Fruit fly (Drosophila melanogaster) whole organism, embryonic: ENCODE measurements around the gene CG13247.

Experiments used
- Atf3 ChIP-seq: fragments of 200-800 bp; sonication (Bioruptor generic); optimal IDR thresholded peaks from 3 replicates; lab custom pipeline; 2016; ENCODE audit warnings: missing biosample characterization, missing genetic modification characterization
- Atf6 ChIP-seq: fragments of 200-800 bp; sonication (Bioruptor generic); IDR thresholded peaks from 2 replicates; pipeline ENCODE4 v1.3.6; 2022; ENCODE audit warnings: missing biosample characterization, missing genetic modification characterization
- B-H2 ChIP-seq: fragments of 200-800 bp; sonication (Bioruptor generic); optimal IDR thresholded peaks from 2 replicates; lab custom pipeline; 2018; ENCODE audit warnings: missing biosample characterization, mild to moderate bottlenecking, missing genetic modification characterization
- Bgb ChIP-seq: fragments of 200-800 bp; sonication (Bioruptor generic); IDR thresholded peaks from 2 replicates; pipeline ENCODE4 v1.3.6; 2022; ENCODE audit warnings: missing biosample characterization, missing genetic modification characterization; ENCODE audit not compliant: partially characterized antibody
- CG17328 ChIP-seq: fragments of 200-800 bp; sonication (Bioruptor generic); IDR thresholded peaks from 2 replicates; pipeline ENCODE4 v1.3.6; 2022; ENCODE audit warnings: missing biosample characterization, missing genetic modification characterization
- CG1832 ChIP-seq: fragments of 200-800 bp; sonication (Bioruptor generic); optimal IDR thresholded peaks from 2 replicates; lab custom pipeline; 2017; ENCODE audit warnings: missing biosample characterization, mild to moderate bottlenecking, missing genetic modification characterization, inconsistent platforms
- CG32532 ChIP-seq: fragments of 200-800 bp; sonication (Bioruptor generic); IDR thresholded peaks from 2 replicates; pipeline ENCODE4 v1.3.6; 2022; ENCODE audit warnings: missing biosample characterization, missing genetic modification characterization
- CG32767 ChIP-seq: fragments of 200-800 bp; sonication (Bioruptor generic); IDR thresholded peaks from 2 replicates; pipeline ENCODE4 v1.3.6; 2022; ENCODE audit warnings: missing biosample characterization, missing genetic modification characterization
- CG34224 ChIP-seq: fragments of 200-800 bp; sonication (Bioruptor generic); IDR thresholded peaks from 3 replicates; pipeline ENCODE4 v1.3.6; 2022; ENCODE audit warnings: missing biosample characterization, missing genetic modification characterization; ENCODE audit not compliant: partially characterized antibody
- CG3995 ChIP-seq: fragments of 200-800 bp; sonication (Bioruptor generic); optimal IDR thresholded peaks from 3 replicates; lab custom pipeline; 2016; ENCODE audit warnings: missing biosample characterization, missing genetic modification characterization
- CG4360 ChIP-seq: fragments of 200-800 bp; sonication (Bioruptor generic); IDR thresholded peaks from 2 replicates; pipeline ENCODE4 v1.3.6; 2022; ENCODE audit warnings: missing biosample characterization, missing genetic modification characterization
- CG6175 ChIP-seq: fragments of 200-800 bp; sonication (Bioruptor generic); IDR thresholded peaks from 3 replicates; pipeline ENCODE4 v1.3.6; 2022; ENCODE audit warnings: missing biosample characterization, missing genetic modification characterization
- CG7372 ChIP-seq: fragments of 200-800 bp; sonication (Bioruptor generic); IDR thresholded peaks from 2 replicates; pipeline ENCODE4 v1.3.6; 2022; ENCODE audit warnings: missing biosample characterization, missing genetic modification characterization
- CG7928 ChIP-seq: fragments of 200-800 bp; sonication (Bioruptor generic); optimal IDR thresholded peaks from 2 replicates; lab custom pipeline; 2017; ENCODE audit warnings: missing biosample characterization, mild to moderate bottlenecking, missing genetic modification characterization
- CG7963 ChIP-seq: fragments of 200-800 bp; sonication (Bioruptor generic); IDR thresholded peaks from 3 replicates; pipeline ENCODE4 v1.3.6; 2022; ENCODE audit warnings: missing biosample characterization, missing genetic modification characterization; ENCODE audit not compliant: partially characterized antibody
- CG8290 ChIP-seq, 3 experiments: fragments of 200-800 bp; sonication (Bioruptor generic); optimal IDR thresholded peaks; 2 replicates each; lab custom pipeline; 2016 to 2019; ENCODE audit warnings: missing biosample characterization in 3 of 3, missing genetic modification characterization in 3 of 3, mild to moderate bottlenecking in 2 of 3, moderate library complexity in 1 of 3
- CG8924 ChIP-seq: fragments of 200-800 bp; optimal IDR thresholded peaks from 3 replicates; lab custom pipeline; 2019; ENCODE audit warnings: missing biosample characterization, mild to moderate bottlenecking, missing genetic modification characterization, moderate library complexity
- CG9609 ChIP-seq: fragments of 200-800 bp; sonication (Bioruptor generic); optimal IDR thresholded peaks from 3 replicates; lab custom pipeline; 2016; ENCODE audit warnings: missing biosample characterization, missing genetic modification characterization
- CG9817 ChIP-seq: fragments of 200-800 bp; sonication (Bioruptor generic); optimal IDR thresholded peaks from 2 replicates; lab custom pipeline; 2018; ENCODE audit warnings: missing biosample characterization, mild to moderate bottlenecking, missing genetic modification characterization, moderate library complexity
- Dek ChIP-seq: fragments of 200-800 bp; sonication (Bioruptor generic); optimal IDR thresholded peaks from 3 replicates; lab custom pipeline; 2019; ENCODE audit warnings: missing biosample characterization, mild to moderate bottlenecking, missing genetic modification characterization, moderate library complexity
- Dll ChIP-seq: fragments of 200-800 bp; sonication (Bioruptor generic); IDR thresholded peaks from 4 replicates; pipeline ENCODE4 v1.3.6; 2022; ENCODE audit warnings: missing biosample characterization, missing genetic modification characterization; ENCODE audit not compliant: partially characterized antibody
- Elba2 ChIP-seq: fragments of 200-800 bp; sonication (Bioruptor generic); optimal IDR thresholded peaks from 3 replicates; lab custom pipeline; 2016; ENCODE audit warnings: missing biosample characterization, missing genetic modification characterization
- H2.0 ChIP-seq: fragments of 200-800 bp; sonication (Bioruptor generic); IDR thresholded peaks from 2 replicates; pipeline ENCODE4 v1.3.6; 2022; ENCODE audit warnings: missing biosample characterization, missing genetic modification characterization
- Hr39 ChIP-seq: fragments of >200 bp; optimal IDR thresholded peaks from 2 replicates; lab custom pipeline; 2017
- Hr51 ChIP-seq, 2 experiments: fragments of 200-800 bp; sonication (Bioruptor generic); optimal IDR thresholded peaks; 2 replicates in 1 of 2; 3 replicates in 1 of 2; lab custom pipeline; 2016 to 2018; ENCODE audit warnings: missing biosample characterization in 2 of 2, missing genetic modification characterization in 2 of 2, mild to moderate bottlenecking in 1 of 2, moderate library complexity in 1 of 2
- Med ChIP-seq: fragments of 200-800 bp; sonication (Bioruptor generic); peaks from one replicate; lab custom pipeline; 2016; ENCODE audit warnings: missing biosample characterization, missing genetic modification characterization, mild to moderate bottlenecking, inconsistent platforms, moderate library complexity
- Nf-YC ChIP-seq: fragments of 200-800 bp; optimal IDR thresholded peaks from 3 replicates; lab custom pipeline; 2019; ENCODE audit warnings: missing biosample characterization, mild to moderate bottlenecking, missing genetic modification characterization, moderate library complexity
- Tbp ChIP-seq: fragments of >200 bp; optimal IDR thresholded peaks from 2 replicates; lab custom pipeline; 2018; ENCODE audit warnings: missing biosample characterization, missing genetic modification characterization
- Usf ChIP-seq: fragments of 200-800 bp; sonication (Bioruptor generic); optimal IDR thresholded peaks from 2 replicates; lab custom pipeline; 2017; ENCODE audit warnings: missing genotype, missing biosample characterization, missing genetic modification characterization
- Xbp1 ChIP-seq: fragments of 200-800 bp; sonication (Bioruptor generic); optimal IDR thresholded peaks from 3 replicates; lab custom pipeline; 2016; ENCODE audit warnings: missing biosample characterization, mild to moderate bottlenecking, missing genetic modification characterization
- amos ChIP-seq: fragments of 200-800 bp; sonication (Bioruptor generic); IDR thresholded peaks from 2 replicates; pipeline ENCODE4 v1.3.6; 2022; ENCODE audit warnings: missing biosample characterization, missing genetic modification characterization; ENCODE audit not compliant: partially characterized antibody
- cg ChIP-seq: fragments of 200-800 bp; sonication (Bioruptor generic); optimal IDR thresholded peaks from 3 replicates; lab custom pipeline; 2019; ENCODE audit warnings: missing biosample characterization, mild to moderate bottlenecking, missing genetic modification characterization, moderate library complexity
- chinmo ChIP-seq: fragments of 200-800 bp; sonication (Bioruptor generic); IDR thresholded peaks from 4 replicates; pipeline ENCODE4 v1.3.6; 2022; ENCODE audit warnings: missing biosample characterization, missing genetic modification characterization; ENCODE audit not compliant: partially characterized antibody
- crol ChIP-seq: fragments of 200-800 bp; sonication (Bioruptor generic); IDR thresholded peaks from 2 replicates; pipeline ENCODE4 v1.3.6; 2022; ENCODE audit warnings: missing biosample characterization, missing genetic modification characterization
- dm ChIP-seq: fragments of 200-800 bp; sonication (Bioruptor generic); optimal IDR thresholded peaks from 3 replicates; lab custom pipeline; 2016; ENCODE audit warnings: missing biosample characterization, missing genetic modification characterization
- dmrt11E ChIP-seq: fragments of 200-800 bp; sonication (Bioruptor generic); optimal IDR thresholded peaks from 3 replicates; lab custom pipeline; 2018; ENCODE audit warnings: missing biosample characterization, mild to moderate bottlenecking, missing genetic modification characterization, moderate library complexity
- ewg ChIP-seq: fragments of 200-800 bp; sonication (Bioruptor generic); optimal IDR thresholded peaks from 3 replicates; lab custom pipeline; 2017; ENCODE audit warnings: mild to moderate bottlenecking, missing biosample characterization, missing genetic modification reagents, missing genetic modification characterization
- fd102C ChIP-seq: fragments of 200-800 bp; sonication (Bioruptor generic); optimal IDR thresholded peaks from 2 replicates; lab custom pipeline; 2018; ENCODE audit warnings: missing biosample characterization, mild to moderate bottlenecking, missing genetic modification characterization, moderate library complexity
- grau ChIP-seq: fragments of 200-800 bp; optimal IDR thresholded peaks from 3 replicates; lab custom pipeline; 2019; ENCODE audit warnings: missing biosample characterization, mild to moderate bottlenecking, missing genetic modification characterization, moderate library complexity
- ind ChIP-seq: fragments of 200-800 bp; sonication (Bioruptor generic); optimal IDR thresholded peaks from 3 replicates; lab custom pipeline; 2016; ENCODE audit warnings: missing biosample characterization, missing genetic modification characterization
- mirr ChIP-seq: fragments of 200-800 bp; sonication (Bioruptor generic); optimal IDR thresholded peaks from 3 replicates; lab custom pipeline; 2018; ENCODE audit warnings: missing biosample characterization, mild to moderate bottlenecking, missing genetic modification characterization
- nerfin-2 ChIP-seq: fragments of 200-800 bp; sonication (Bioruptor generic); IDR thresholded peaks from 2 replicates; pipeline ENCODE4 v1.3.6; 2022; ENCODE audit warnings: missing biosample characterization, missing genetic modification characterization; ENCODE audit not compliant: partially characterized antibody
- otp ChIP-seq: fragments of 200-800 bp; sonication (Bioruptor generic); IDR thresholded peaks from 3 replicates; pipeline ENCODE4, ENCODE4 v1.3.6; 2022; ENCODE audit warnings: missing biosample characterization, missing genetic modification characterization
- sim ChIP-seq: fragments of 200-800 bp; sonication (Bioruptor generic); IDR thresholded peaks from 2 replicates; pipeline ENCODE4 v1.3.6; 2022; ENCODE audit warnings: missing biosample characterization, missing genetic modification characterization
- tio ChIP-seq: fragments of 200-800 bp; sonication (Bioruptor generic); optimal IDR thresholded peaks from 2 replicates; lab custom pipeline; 2017; ENCODE audit warnings: missing biosample characterization, missing genetic modification characterization, inconsistent platforms
- tll ChIP-seq, 2 experiments: fragments of 200-800 bp in 1 of 2; fragments of >200 bp in 1 of 2; sonication (Bioruptor generic) in 1 of 2; optimal IDR thresholded peaks; 2 replicates each; lab custom pipeline; 2017 to 2019; ENCODE audit warnings: missing biosample characterization in 2 of 2, missing genetic modification characterization in 2 of 2, mild to moderate bottlenecking in 1 of 2, moderate library complexity in 1 of 2
- yki ChIP-seq: fragments of >200 bp; optimal IDR thresholded peaks from 3 replicates; lab custom pipeline; 2018
- z ChIP-seq: fragments of 200-800 bp; sonication (Bioruptor generic); IDR thresholded peaks from 3 replicates; pipeline ENCODE4 v1.3.6; 2022; ENCODE audit warnings: missing biosample characterization, missing genetic modification characterization
- zfh1 ChIP-seq: fragments of 200-800 bp; sonication (Bioruptor generic); IDR thresholded peaks from 3 replicates; pipeline ENCODE4 v1.3.6; 2022; ENCODE audit warnings: missing biosample characterization, missing genetic modification characterization

Gene CG13247

DNA sequence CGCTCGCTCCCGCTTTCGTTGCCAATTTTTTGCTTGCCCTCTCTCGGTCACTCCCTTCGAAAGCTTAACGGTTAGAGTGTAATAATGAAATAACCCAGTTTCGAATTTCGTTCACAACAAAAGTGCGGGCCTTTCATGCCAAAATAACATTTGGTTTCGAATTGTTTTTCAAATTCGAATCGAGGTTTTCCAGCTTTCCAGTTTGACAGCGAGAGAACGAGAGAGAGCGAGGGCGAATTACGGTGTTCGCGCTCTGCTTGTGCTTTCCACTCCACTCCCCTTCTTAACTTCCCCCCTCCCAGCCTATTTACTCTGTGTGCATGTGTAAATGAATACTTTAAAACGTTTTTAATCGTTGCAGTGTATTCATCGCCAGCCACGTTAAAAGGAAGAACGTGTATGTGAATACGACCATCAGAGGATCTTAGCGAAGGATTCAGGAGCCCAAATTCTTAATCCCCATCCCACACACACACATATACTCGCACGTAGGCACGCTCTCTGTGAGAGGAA lies 21.5 kb upstream of the CG13247 start (continued):
- TF ChIP-seq CG8290 (GFP tag; optimal IDR thresholded peaks at IDR 0.05; lab: Kevin White, UChicago) (no peak), CG8290 (tag; optimal IDR thresholded peaks at IDR 0.05; lab: Kevin White, UChicago) (no peak), Hr51 (GFP tag; optimal IDR thresholded peaks at IDR 0.05; lab: Kevin White, UChicago) (no peak), CG7963 (GFP tag; lab: Robert Waterston, UW) (no peak), sim (GFP tag; lab: Robert Waterston, UW) (no peak), nerfin-2 (GFP tag; lab: Robert Waterston, UW) (no peak), zfh1 (no peak), ind (no peak), CG4360 (no peak), CG1832 (GFP tag; lab: Kevin White, UChicago) (peak; percentile 84), Usf (GFP tag; lab: Kevin White, UChicago) (no peak), CG7372 (no peak), B-H2 (GFP tag; lab: Kevin White, UChicago) (no peak), Tbp (GFP tag; lab: Kevin White, UChicago) (no peak), Atf3 (GFP tag; lab: Kevin White, UChicago) (no peak), CG32767 (GFP tag; lab: Robert Waterston, UW) (no peak), CG17328 (GFP tag; lab: Robert Waterston, UW) (no peak), tio (no peak), tll (GFP tag; optimal IDR thresholded peaks at IDR 0.05; lab: Kevin White, UChicago) (no peak), CG32532 (GFP tag; lab: Robert Waterston, UW) (no peak), dmrt11E (tag; lab: Kevin White, UChicago) (no peak), H2.0 (no peak), CG7928 (GFP tag; lab: Kevin White, UChicago) (no peak), Xbp1 (GFP tag; lab: Kevin White, UChicago) (no peak), fd102C (no peak), CG6175 (GFP tag; lab: Robert Waterston, UW) (no peak), CG8924 (tag; lab: Kevin White, UChicago) (no peak), otp (0 out of 3 replicates have a peak, but pooled peaks have one; percentile 23), CG3995 (GFP tag; lab: Kevin White, UChicago) (no peak), dm (no peak), Dek (tag; lab: Kevin White, UChicago) (no peak), crol (peak; percentile 94)

- TF ChIP-seq CG34224 (GFP tag; lab: Robert Waterston, UW) (peak; percentile 51; the same call in 1 of the 3 replicates), Hr39 (no peak), Med (peak; percentile 59), Bgb (GFP tag; lab: Robert Waterston, UW) (peak; percentile 23; the same call in 1 of the 2 replicates), cg (peak; percentile 75), grau (no peak), yki (peak; percentile 48), Dll (GFP tag; lab: Robert Waterston, UW) (peak; percentile 33; the same call in 2 of the 4 replicates), amos (GFP tag; lab: Robert Waterston, UW) (peak; percentile 11; the same call in 1 of the 2 replicates), CG7963 (GFP tag; lab: Robert Waterston, UW) (peak; percentile 34; the same call in 1 of the 3 replicates), Nf-YC (peak; percentile 65), Atf6 (0 out of 2 replicates have a peak, but pooled peaks have one; percentile 30), ewg (GFP tag; lab: Kevin White, UChicago) (peak; percentile 51), CG9817 (no peak), mirr (peak; percentile 16), chinmo (peak; percentile 68; the same call in 1 of the 4 replicates), Elba2 (peak; percentile 98), CG9609 (GFP tag; lab: Kevin White, UChicago) (no peak), z (peak; percentile 93), dm (peak; percentile 45)
Observed at dm6 chr3L:20349333-20349924, 20.7 kb upstream of the CG13247 start.
